Worm (Caenorhabditis elegans) whole organism, L2 larva: ENCODE data around the gene B0513.90.

ENCODE experiments used
- ama-1 ChIP-seq: fragments of 150-350 bp; optimal IDR thresholded peaks from 2 replicates; lab custom pipeline; 2018; ENCODE audit warnings: inconsistent platforms
- crh-2 ChIP-seq: sonication (generic microtip); optimal IDR thresholded peaks from 2 replicates; lab custom pipeline; 2017; ENCODE audit warnings: missing biosample characterization, missing genetic modification characterization
- lin-39 ChIP-seq: fragments of 150-350 bp; optimal IDR thresholded peaks from 2 replicates; lab custom pipeline; 2014; ENCODE audit warnings: missing biosample characterization, missing genetic modification reagents, missing genetic modification characterization
- lsy-2 ChIP-seq, 2 experiments: fragments of 150-350 bp in 1 of 2; sonication (generic microtip) in 1 of 2; optimal IDR thresholded peaks; 2 replicates each; lab custom pipeline; 2014 to 2017; ENCODE audit warnings: missing biosample characterization in 2 of 2, missing genetic modification characterization in 2 of 2
- ztf-1 ChIP-seq: fragments of 200-800 bp; sonication (Bioruptor generic); conservative IDR thresholded peaks from 2 replicates; pipeline ENCODE4 v1.3.6; 2022; ENCODE audit warnings: missing genetic modification characterization, missing compliant biosample characterization
- ztf-11 ChIP-seq: sonication (generic microtip); optimal IDR thresholded peaks from 2 replicates; lab custom pipeline; 2017; ENCODE audit warnings: missing biosample characterization, missing genetic modification characterization

DNA sequence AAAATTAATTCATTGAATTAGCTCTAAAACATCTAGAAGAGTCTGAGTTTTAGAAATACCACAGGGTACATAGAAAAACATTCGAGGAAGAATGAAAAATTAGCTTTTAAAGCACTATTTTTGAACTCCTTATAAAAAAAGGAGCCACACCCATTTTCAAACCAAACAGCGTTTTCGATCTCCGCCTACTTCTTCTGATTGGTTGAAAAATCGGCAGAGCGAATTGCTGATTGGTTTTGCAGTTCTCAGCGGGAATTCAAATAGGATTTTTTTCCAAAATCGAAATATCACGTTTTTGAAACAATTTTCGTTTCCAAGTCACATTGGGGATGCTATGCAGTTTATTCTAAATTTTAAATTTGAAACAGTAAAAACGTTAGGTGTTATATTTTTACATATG is 11.3 kb downstream of the B0513.90 start:
- TF ChIP-seq crh-2 (tag; lab: Kevin White, UChicago) (no peak), lin-39 (tag; lab: Kevin White, UChicago) (no peak), lsy-2 (tag; optimal IDR thresholded peaks at IDR 0.05; lab: Kevin White, UChicago) (no peak), ama-1 (lab: Kevin White, UChicago) (no peak), ztf-1 (GFP tag; lab: Robert Waterston, UW) (no peak), ztf-11 (no peak)
